Worm (Caenorhabditis elegans): ENCODE measurements around the gene asns-1.

Gene asns-1

ce11 chrV:8520846-8521553 lies 25.0 kb upstream of the asns-1 start, which contains the start of the genes F45F2.11 and otpl-7:
Gene F45F2.11 (minus strand): TSS chrV:8520896.
Gene otpl-7 (plus strand): TSS chrV:8521503.
- TF ChIP-seq ztf-23 (GFP tag; IDR thresholded peaks at IDR 0.05) = no peak
- TF ChIP-seq klf-2 (GFP tag; conservative IDR thresholded peaks at IDR 0.05) = no peak
- TF ChIP-seq ztf-29 (GFP tag; IDR thresholded peaks at IDR 0.05) = no peak
- TF ChIP-seq ref-1 (GFP tag; conservative IDR thresholded peaks at IDR 0.05) = no peak
- no peak for TF ChIP-seq cog-1 (tag; optimal IDR thresholded peaks at IDR 0.05)
- TF ChIP-seq flt-1 (GFP tag; IDR thresholded peaks at IDR 0.05) = no peak
- TF ChIP-seq T22C8.4 (GFP tag; IDR thresholded peaks at IDR 0.05) = no peak
- no peak for TF ChIP-seq tab-1 (GFP tag; IDR thresholded peaks at IDR 0.05)
- TF ChIP-seq med-1 (GFP tag; optimal IDR thresholded peaks at IDR 0.05; ENCODE audit: insufficient read depth) = no peak

- TF ChIP-seq flt-1 (GFP tag; IDR thresholded peaks at IDR 0.05) (no peak), klf-2 (GFP tag; conservative IDR thresholded peaks at IDR 0.05) (no peak), ref-1 (GFP tag; conservative IDR thresholded peaks at IDR 0.05) (no peak), cog-1 (tag; optimal IDR thresholded peaks at IDR 0.05) (no peak), T22C8.4 (GFP tag; IDR thresholded peaks at IDR 0.05) (no peak), med-1 (GFP tag; optimal IDR thresholded peaks at IDR 0.05; ENCODE audit: insufficient read depth) (no peak), tab-1 (GFP tag; IDR thresholded peaks at IDR 0.05) (no peak), ztf-23 (GFP tag; IDR thresholded peaks at IDR 0.05) (no peak), ztf-29 (GFP tag; IDR thresholded peaks at IDR 0.05) (no peak)
Observed at ce11 chrV:8525774-8526173, 20.2 kb upstream of the asns-1 start, which contains the start of gene otpl-6. Gene otpl-6 (plus strand): TSS chrV:8526074.

- TF ChIP-seq ref-1 (GFP tag; conservative IDR thresholded peaks at IDR 0.05) (no peak), tab-1 (GFP tag; IDR thresholded peaks at IDR 0.05) (no peak), cog-1 (tag; optimal IDR thresholded peaks at IDR 0.05) (no peak), flt-1 (GFP tag; IDR thresholded peaks at IDR 0.05) (no peak), T22C8.4 (GFP tag; IDR thresholded peaks at IDR 0.05) (no peak), ztf-23 (GFP tag; IDR thresholded peaks at IDR 0.05) (no peak)
Observed at ce11 chrV:8529219-8529618, 16.8 kb upstream of the asns-1 start, which contains the start of gene otpl-5. Gene otpl-5 (plus strand): TSS chrV:8529519.

ce11 chrV:8533067-8533466 lies 12.9 kb upstream of the asns-1 start, which contains the start of the genes his-8 and his-7:
Gene his-8 (minus strand): TSS chrV:8533086.
Gene his-7 (plus strand): TSS chrV:8533379.
- TF ChIP-seq flt-1 (GFP tag; IDR thresholded peaks at IDR 0.05) = peak; percentile 77

ce11 chrV:8533916-8534315 lies 12.1 kb upstream of the asns-1 start:
- TF ChIP-seq ztf-29 (GFP tag; IDR thresholded peaks at IDR 0.05) (no peak), flt-1 (GFP tag; IDR thresholded peaks at IDR 0.05) (no peak), ref-1 (GFP tag; conservative IDR thresholded peaks at IDR 0.05) (no peak), ztf-23 (GFP tag; IDR thresholded peaks at IDR 0.05) (no peak), cog-1 (tag; optimal IDR thresholded peaks at IDR 0.05) (no peak), klf-2 (GFP tag; conservative IDR thresholded peaks at IDR 0.05) (no peak), med-1 (GFP tag; optimal IDR thresholded peaks at IDR 0.05; ENCODE audit: insufficient read depth) (no peak), tab-1 (GFP tag; IDR thresholded peaks at IDR 0.05) (no peak)

- 0 out of 2 replicates have a peak, but pooled peaks have one; percentile 29 for TF ChIP-seq klf-2 (GFP tag; conservative IDR thresholded peaks at IDR 0.05)
- TF ChIP-seq ztf-23 (GFP tag; IDR thresholded peaks at IDR 0.05) = peak; percentile 73; the same call in 1 of the 2 replicates
- peak; percentile 2 for TF ChIP-seq cog-1 (tag; optimal IDR thresholded peaks at IDR 0.05)
- TF ChIP-seq flt-1 (GFP tag; IDR thresholded peaks at IDR 0.05) = peak; percentile 72
- TF ChIP-seq ztf-29 (GFP tag; IDR thresholded peaks at IDR 0.05) = peak; percentile 31; the same call in 1 of the 2 replicates
Observed at ce11 chrV:8534534-8535283, 11.3 kb upstream of the asns-1 start, which contains the start of the genes his-6 and his-5. Gene his-6 (minus strand): TSS chrV:8534977. Gene his-5 (plus strand): TSS chrV:8535214.

- TF ChIP-seq klf-2 (GFP tag; conservative IDR thresholded peaks at IDR 0.05) (no peak), T22C8.4 (GFP tag; IDR thresholded peaks at IDR 0.05) (no peak)
Observed at ce11 chrV:8536213-8536612, 9.8 kb upstream of the asns-1 start, which contains the start of gene his-39. Gene his-39 (plus strand): TSS chrV:8536513.

- TF ChIP-seq med-1 (GFP tag; optimal IDR thresholded peaks at IDR 0.05; ENCODE audit: insufficient read depth) = no peak
- TF ChIP-seq cog-1 (tag; optimal IDR thresholded peaks at IDR 0.05) = no peak
- no peak for TF ChIP-seq tab-1 (GFP tag; IDR thresholded peaks at IDR 0.05)
- TF ChIP-seq flt-1 (GFP tag; IDR thresholded peaks at IDR 0.05) = no peak
- no peak for TF ChIP-seq ref-1 (GFP tag; conservative IDR thresholded peaks at IDR 0.05)
- no peak for TF ChIP-seq ztf-23 (GFP tag; IDR thresholded peaks at IDR 0.05)
- TF ChIP-seq ztf-29 (GFP tag; IDR thresholded peaks at IDR 0.05) = no peak
- TF ChIP-seq klf-2 (GFP tag; conservative IDR thresholded peaks at IDR 0.05) = no peak
- TF ChIP-seq T22C8.4 (GFP tag; IDR thresholded peaks at IDR 0.05) = no peak
Observed at ce11 chrV:8537031-8537430, 8.9 kb upstream of the asns-1 start, which contains the start of gene otpl-4. Gene otpl-4 (plus strand): TSS chrV:8537331.

ce11 chrV:8548989-8549388 lies 3.0 kb downstream of the asns-1 start, which contains the start of gene stdh-4:
Gene stdh-4 (plus strand): TSS chrV:8549289.
- TF ChIP-seq ztf-29 (GFP tag; IDR thresholded peaks at IDR 0.05) = no peak
- TF ChIP-seq tab-1 (GFP tag; IDR thresholded peaks at IDR 0.05) = no peak
- TF ChIP-seq flt-1 (GFP tag; IDR thresholded peaks at IDR 0.05) = no peak
- no peak for TF ChIP-seq ztf-23 (GFP tag; IDR thresholded peaks at IDR 0.05)
- no peak for TF ChIP-seq T22C8.4 (GFP tag; IDR thresholded peaks at IDR 0.05)
- no peak for TF ChIP-seq med-1 (GFP tag; optimal IDR thresholded peaks at IDR 0.05; ENCODE audit: insufficient read depth)
- no peak for TF ChIP-seq ref-1 (GFP tag; conservative IDR thresholded peaks at IDR 0.05)
- no peak for TF ChIP-seq klf-2 (GFP tag; conservative IDR thresholded peaks at IDR 0.05)
- TF ChIP-seq cog-1 (tag; optimal IDR thresholded peaks at IDR 0.05) = no peak
